Worm (Caenorhabditis elegans) whole organism, L1 larva: ENCODE data around the gene idpc-6.

Experiments
- alr-1 ChIP-seq: fragments of 200-800 bp; sonication (Bioruptor generic); optimal IDR thresholded peaks from 2 replicates; lab custom pipeline; 2018; ENCODE audit warnings: borderline replicate concordance, mild to moderate bottlenecking, missing genetic modification characterization, missing compliant biosample characterization
- ama-1 ChIP-seq: fragments of 150-350 bp; optimal IDR thresholded peaks from 2 replicates; lab custom pipeline; 2014
- elt-3 ChIP-seq, 6 experiments: fragments of 150-350 bp in 1 of 6; sonication (generic microtip); optimal IDR thresholded peaks; 2 replicates each; lab custom pipeline; 2017 to 2018; ENCODE audit warnings: missing biosample characterization in 6 of 6, missing genetic modification characterization in 6 of 6, inconsistent platforms in 1 of 6
- lin-13 ChIP-seq: fragments of 150-350 bp; optimal IDR thresholded peaks from 2 replicates; lab custom pipeline; 2014; ENCODE audit warnings: missing biosample characterization, missing genetic modification reagents, missing genetic modification characterization
- mef-2 ChIP-seq: fragments of 150-350 bp; optimal IDR thresholded peaks from 2 replicates; lab custom pipeline; 2014; ENCODE audit warnings: missing biosample characterization, missing genetic modification characterization
- nhr-47 ChIP-seq: sonication (generic microtip); optimal IDR thresholded peaks from 2 replicates; lab custom pipeline; 2016; ENCODE audit warnings: mild to moderate bottlenecking, missing genetic modification characterization, moderate library complexity, missing compliant biosample characterization
- nhr-76 ChIP-seq: sonication (generic microtip); optimal IDR thresholded peaks from 2 replicates; lab custom pipeline; 2017; ENCODE audit warnings: missing biosample characterization, missing genetic modification characterization
- unc-130 ChIP-seq: fragments of 150-350 bp; optimal IDR thresholded peaks from 2 replicates; lab custom pipeline; 2017; ENCODE audit warnings: missing biosample characterization, missing genetic modification characterization, inconsistent platforms
- zag-1 ChIP-seq: fragments of 150-350 bp; optimal IDR thresholded peaks from 2 replicates; lab custom pipeline; 2014; ENCODE audit warnings: missing biosample characterization, missing genetic modification characterization

ce11 chrV:9663948-9664347 is 44.0 kb downstream of the idpc-6 start:
- TF ChIP-seq nhr-47 (tag; lab: Kevin White, UChicago) = no peak
- no peak for TF ChIP-seq alr-1 (tag; lab: Kevin White, UChicago)
- TF ChIP-seq nhr-76 = no peak
- no peak for TF ChIP-seq ama-1 (lab: Kevin White, UChicago)
- no peak for TF ChIP-seq unc-130
- no peak for TF ChIP-seq elt-3 (tag; optimal IDR thresholded peaks at IDR 0.05; lab: Kevin White, UChicago)
- no peak for TF ChIP-seq mef-2
- TF ChIP-seq lin-13 (GFP tag; lab: Kevin White, UChicago) = no peak
- no peak for TF ChIP-seq zag-1 (tag; lab: Kevin White, UChicago)
